Fruit fly (Drosophila melanogaster) whole organism, larva: Measurements from ENCODE around the gene CG43098.
A peak's percentile ranks its signal among the peaks of the same experiment; 100 is the strongest.

ENCODE experiments used
- noc ChIP-seq: fragments of 200-800 bp; sonication (Bioruptor generic); optimal IDR thresholded peaks from 3 replicates; lab custom pipeline; 2019; ENCODE audit warnings: missing biosample characterization, mild to moderate bottlenecking, missing genetic modification characterization, moderate library complexity

The CG43098 gene

DNA sequence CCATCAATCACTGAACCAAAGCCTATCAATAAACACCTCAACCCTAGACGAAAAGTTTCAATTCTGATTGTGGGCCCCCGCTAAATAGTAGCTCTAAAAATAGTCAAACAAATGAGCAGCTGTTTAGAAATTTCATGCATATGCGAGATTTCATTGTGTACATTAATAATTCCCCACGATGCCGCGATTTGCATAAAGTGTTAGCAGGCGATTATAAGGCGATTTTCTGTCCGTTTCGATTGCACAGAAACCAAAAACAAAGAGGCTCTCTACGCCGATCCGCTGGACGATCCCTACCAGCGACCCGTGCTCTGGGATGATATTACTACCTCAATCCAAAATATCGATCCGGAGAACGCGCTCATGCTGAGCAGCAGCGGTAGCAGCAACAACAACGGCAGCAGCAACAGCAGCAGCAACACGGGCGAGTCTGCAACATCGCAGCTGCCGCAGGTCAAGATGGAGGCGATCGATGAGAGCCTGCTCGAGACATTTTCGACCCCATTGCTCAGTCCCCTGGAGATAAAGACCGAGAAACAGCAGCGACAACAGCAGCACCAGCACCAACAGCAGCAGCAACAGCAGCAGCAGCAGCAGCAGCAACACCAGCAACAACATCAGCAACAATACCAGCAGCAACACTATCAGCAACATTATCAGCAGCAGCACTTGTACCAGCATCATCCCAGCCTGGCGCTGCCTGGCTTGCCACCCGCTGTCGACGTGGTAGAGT, 13.1 kb upstream of the CG43098 start:
- peak; percentile 6 for TF ChIP-seq noc

DNA sequence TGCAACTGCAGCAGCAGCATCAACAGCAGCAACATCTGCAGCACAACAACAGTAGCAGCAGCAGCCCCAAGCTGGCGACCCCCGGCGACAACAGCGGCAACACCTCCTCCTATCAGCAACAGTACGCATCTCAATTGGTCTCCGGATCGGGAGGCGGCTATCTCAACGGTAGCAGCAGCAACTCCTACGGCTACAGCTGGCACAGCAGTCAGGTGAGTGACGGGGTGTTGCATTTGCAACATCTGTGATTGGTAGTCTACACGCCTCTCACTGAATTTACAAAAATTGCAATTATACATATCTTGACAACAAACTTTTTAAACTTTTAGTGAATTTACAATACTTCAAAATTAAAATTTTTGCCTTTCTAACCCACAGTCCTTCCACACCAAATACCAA, 12.5 kb upstream of the CG43098 start:
- TF ChIP-seq noc: no peak

DNA sequence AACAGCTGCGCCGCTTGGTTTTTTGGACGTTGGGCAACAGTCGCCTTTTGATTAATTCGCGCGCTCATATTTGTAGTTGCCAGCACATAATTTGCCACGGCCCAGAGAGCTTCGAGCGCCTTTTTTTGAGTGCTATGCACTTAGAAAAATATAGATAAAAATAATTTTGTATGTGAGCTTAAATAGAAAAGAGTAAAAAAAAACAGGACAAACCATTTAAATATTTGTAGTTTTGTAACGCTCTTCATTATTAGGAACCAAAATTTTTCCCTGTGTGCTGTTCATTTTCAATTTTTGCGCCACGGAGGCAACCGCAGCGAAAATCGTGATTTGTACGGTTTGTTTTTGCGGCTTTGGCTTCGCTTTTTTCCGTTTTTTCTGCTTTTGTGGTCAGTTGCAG, 9.3 kb upstream of the CG43098 start:
- no peak for TF ChIP-seq noc

DNA sequence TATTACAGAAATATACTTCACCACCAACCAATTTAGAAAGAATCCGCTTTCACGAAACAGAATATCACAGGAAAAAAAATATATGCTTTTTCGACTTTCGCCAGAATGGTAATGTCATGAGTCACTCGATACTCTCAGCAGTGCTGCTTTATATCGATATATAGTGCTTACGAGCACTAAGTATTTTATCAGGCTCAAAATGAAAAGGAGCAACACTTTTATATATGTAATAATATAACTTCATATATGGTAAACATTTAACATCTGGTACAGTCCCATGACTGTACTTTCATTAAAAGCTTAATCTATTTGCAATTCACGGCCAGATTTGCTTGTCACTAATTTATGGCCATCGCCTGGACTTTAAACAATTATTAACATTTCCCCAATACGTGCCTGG, 4.2 kb upstream of the CG43098 start, which contains the start of gene CG10862:
Gene CG10862 (minus strand): TSS at position 101 of the 400 bp plus-strand sequence.
- TF ChIP-seq noc: no peak

DNA sequence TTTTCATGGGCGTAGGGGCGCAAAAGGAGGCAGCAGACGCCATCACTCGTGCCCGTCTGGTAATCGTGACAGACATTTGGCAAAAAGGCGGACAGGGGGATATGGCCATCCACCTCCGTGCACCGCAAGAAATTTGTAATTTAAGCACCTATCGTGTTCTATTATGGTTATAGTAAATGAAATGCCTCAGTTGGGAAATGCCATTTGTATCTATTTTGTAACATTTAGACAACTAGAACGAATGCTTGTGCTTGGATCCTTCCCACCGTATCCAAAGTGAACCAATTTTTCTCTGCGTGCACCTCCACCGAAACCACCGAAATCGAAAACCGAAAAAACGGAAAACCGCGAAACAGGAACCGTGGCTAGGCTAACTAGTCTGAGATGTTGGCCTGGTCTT, 2.0 kb upstream of the CG43098 start:
- no peak for TF ChIP-seq noc

DNA sequence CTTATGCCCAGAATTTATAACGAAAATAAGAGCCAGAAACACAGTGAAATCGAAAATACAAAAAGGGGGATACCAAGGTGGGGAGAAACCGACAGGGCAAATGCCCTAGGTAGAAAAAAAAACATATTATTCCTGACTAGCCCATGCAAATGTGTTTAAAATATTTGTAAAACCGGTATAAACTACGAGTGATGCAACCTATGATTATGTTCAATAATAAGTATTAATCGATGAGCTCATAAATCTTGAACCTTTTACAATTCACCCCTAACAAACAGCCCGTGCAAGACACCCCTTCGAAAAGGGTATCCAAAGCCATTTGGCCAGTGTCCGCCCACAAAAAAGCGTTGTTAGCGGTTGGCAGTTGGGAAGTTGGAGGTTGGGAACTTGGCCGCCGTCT, 971 bp upstream of the CG43098 start:
- TF ChIP-seq noc: no peak

DNA sequence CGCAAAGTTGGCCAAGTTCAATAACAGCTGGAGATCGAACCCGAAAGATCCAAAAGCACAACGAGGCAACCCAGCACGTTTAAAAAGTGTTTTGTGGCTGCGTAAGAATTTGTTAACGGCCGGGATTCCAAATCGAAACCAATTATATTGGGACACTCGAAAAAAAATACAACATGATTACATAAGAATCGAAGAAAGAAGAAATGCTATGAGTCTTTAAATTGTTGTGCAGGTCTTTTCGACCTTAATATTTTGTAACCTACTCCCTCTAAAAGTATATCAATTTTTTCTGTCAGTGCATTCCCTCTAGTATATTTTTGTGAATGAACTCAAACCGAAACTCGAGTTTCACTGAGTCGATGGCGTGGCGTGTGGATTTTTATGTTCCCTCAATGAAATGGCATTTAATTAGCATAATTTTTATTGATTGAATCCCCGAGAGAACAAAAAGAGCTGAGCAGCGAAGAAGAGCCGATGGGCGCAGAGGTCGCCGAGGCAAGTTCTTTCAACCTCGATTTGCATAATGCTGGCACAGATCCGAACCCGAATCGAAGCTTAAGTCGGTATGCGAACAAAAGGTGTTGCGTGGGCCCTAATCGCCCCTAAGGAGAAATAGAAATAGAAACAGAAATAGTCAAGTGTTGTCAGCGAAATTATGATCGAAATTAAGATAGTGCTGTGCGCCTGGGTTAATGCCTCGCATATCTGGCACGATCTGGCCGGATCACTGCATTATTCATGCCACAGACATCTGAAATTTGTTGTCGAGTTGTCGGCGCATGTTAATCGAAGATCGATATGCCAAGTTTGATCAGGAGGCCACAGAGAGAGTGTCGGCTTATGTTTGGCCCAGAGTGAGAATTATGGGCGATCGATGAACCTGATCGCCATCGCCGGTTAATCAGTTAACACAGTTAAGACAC, 6.7 kb downstream of the CG43098 start:
- TF ChIP-seq noc: no peak

DNA sequence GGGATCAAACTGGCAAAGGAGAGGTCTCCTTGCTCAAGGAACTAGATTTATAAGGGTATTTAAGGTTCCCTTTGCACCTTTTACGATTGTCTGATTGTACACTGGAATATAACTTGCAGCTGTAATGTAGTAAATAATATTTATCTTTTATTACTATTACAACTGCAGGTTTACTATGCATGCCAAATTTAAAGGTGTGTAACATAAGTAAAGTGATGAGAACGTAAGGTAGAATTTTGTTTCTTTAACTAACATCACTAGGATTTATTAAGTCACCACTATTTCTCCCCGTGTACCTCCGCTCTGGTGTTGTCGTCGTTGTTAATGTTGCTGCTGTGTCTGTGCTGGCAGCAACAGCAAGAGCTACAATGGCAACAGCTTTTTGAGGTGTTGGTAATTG, 8.7 kb downstream of the CG43098 start:
- no peak for TF ChIP-seq noc

DNA sequence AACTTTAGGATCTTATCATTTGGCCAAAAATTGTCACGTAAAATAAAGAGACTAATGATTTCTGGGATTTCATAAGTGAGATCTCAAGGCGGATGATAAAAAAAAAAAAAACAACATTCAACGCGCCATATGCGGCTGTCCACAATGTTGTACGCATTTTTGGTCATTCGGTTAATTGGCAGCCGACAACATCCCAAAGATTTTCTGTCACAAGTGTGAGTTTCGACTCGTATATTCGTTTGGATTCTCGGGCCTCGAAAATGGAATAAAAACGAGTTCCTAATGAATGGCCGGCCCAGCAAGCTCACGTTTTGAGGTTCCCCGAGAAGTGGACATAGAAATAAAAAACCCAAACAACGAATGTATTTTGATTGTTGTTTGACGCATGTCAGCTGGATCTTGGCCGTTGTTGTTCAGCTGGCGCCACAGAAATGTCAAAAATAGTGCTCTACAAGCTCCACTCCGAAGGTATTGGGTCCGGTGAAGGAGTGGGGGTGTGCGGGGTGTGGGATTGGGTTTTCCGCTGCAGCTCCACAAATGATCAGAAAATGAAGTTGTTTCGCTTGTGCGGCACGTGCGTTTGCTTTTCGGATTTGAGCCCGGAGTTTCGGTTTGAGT, 13.7 kb downstream of the CG43098 start:
- TF ChIP-seq noc: no peak

DNA sequence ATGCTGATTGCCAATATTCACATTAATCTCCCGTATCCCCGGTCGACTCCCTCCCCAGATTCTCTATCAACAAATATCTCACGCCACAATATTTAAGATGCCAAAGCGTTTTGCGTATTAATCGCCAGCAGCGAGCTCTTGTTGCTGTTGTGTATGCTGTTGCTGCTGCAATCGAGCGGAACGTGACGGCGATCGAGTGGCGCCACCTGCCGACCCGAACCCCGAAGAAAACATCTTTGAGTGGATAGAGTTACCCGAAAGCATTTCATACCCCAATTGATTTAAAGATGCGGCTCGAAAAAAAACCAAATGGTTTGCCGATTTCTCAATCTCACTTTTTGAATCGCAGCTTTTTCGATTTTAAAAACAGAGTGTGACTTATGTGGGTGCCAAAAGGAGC, 19.5 kb downstream of the CG43098 start:
- TF ChIP-seq noc: no peak

DNA sequence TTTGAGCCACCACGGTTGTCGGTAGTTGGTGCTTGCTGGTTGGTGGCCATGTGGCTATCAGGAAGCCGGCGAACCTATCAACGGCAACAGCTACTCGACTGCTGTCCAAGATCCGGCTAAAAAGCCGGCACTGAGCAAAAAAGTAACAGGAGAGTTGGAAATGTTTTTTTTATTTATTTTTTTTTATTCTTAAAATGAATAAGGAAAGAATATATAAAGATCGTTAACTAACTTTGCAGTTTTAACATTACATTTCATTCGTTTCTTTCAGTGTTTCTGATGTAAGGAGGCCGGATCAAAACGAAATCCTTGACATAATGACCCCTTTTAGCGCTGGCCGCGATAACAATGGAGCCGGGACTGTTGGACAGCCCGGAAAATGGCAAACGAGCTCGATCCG, 25.1 kb downstream of the CG43098 start:
- TF ChIP-seq noc: no peak

DNA sequence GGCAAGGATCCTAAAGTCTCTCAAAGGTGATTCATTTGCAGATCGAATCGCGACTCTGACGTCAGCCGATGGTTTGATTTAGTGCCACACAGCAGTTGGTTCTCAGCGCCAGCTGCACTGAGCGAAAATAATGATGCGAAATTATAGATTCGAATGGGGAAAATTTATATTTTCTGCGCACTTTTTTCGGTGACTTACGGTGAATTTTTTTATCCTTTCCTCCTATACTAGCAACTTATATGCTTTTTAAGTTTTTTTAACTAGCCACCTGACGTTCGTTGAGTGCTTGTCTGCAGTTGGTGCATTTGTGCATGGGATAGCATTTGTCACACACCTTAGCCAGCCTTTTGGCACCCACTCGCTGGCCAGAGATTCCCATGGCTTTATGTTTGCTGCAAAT, 27.4 kb downstream of the CG43098 start:
- TF ChIP-seq noc: no peak

DNA sequence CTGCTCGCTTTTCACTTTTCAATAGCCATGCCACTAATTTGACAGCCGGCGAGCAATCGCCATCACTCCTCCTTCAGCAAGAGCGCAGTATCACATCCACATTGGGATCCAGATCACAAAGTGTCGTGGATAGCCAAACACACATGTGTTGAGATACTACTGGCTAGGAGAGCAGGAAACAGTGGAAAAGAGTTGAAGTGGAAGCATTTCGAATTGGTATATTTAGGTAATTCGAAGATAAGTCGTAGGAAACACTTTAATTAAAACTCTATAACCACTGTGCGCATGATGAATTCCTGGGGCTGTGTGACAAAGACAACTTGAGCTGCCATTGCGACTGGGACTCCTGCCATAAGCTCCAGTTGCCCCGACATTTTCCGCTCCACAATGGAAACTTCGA, 31.2 kb downstream of the CG43098 start:
- TF ChIP-seq noc: no peak

DNA sequence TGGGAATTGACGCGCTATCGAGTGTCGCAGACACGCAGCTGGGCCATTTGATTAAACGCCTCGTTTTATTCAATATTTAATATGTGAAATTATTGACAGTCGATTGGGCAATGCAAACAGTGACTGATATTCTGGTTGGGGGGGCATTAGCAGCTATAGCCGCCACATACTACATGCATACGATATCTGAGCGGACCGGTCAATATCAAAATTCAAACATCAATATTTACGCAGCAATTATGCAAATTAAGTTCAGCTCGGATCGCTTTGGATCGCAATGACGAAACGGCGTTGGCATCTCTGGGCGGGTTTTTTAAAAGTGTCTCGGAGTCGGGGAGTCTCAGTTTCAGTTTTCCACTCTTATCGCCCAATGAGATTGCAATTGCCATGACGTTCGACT, 32.8 kb downstream of the CG43098 start:
- TF ChIP-seq noc: no peak

DNA sequence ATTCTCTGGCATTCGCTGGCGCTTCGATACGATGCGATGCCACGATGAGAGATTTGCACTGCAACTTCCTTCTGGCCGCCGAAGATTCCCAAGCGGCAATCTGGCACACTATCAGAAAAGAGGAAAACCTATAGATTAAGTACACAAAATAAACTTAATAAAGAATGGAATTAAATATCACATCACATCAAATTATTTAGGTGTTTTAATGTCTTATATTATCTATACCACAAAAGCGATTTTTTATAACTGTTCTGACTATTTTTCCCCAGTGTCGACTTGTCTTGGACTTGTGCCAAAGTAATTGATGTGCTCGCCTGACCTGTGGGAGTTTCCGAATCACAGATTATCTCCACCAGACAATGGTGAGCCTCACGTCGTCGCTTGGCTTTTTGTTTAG, 36.5 kb downstream of the CG43098 start:
- no peak for TF ChIP-seq noc

DNA sequence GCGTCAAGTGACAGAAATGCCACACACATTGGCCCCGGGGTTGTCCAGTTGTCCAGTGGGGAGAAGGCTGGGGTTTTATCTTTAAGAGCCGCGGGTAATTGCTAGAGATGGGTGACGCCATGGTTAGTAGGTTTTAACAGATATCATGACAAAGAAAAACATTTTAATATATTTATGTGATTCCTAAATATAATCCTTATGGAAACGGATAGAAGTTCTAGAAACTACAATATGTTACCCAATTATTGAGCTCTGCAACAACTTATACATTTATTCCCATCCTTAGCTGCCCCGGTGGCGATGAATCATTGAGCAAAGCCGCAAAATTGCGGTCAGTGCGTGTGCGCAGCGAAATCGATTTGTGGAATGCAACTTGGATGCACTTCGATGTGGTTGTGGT, 43.2 kb downstream of the CG43098 start:
- no peak for TF ChIP-seq noc

DNA sequence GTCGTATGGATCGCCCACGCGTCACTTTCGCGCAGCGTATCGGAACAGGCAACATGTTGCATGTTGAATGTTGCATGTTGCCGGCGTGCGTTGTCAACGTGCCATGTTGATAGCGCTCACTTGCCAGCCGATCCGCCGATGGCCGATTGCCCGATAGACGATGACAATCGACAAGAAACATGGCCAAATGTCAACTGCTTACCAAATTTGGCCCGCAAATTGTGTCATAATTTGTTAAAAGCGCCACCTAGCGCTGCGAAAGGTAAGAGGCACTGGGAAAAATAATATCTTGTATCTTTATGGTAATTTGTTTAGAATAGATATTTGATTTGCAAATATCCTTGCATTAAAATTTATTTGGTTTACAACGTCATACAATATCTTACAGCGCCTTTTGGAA, 43.6 kb downstream of the CG43098 start:
- no peak for TF ChIP-seq noc

DNA sequence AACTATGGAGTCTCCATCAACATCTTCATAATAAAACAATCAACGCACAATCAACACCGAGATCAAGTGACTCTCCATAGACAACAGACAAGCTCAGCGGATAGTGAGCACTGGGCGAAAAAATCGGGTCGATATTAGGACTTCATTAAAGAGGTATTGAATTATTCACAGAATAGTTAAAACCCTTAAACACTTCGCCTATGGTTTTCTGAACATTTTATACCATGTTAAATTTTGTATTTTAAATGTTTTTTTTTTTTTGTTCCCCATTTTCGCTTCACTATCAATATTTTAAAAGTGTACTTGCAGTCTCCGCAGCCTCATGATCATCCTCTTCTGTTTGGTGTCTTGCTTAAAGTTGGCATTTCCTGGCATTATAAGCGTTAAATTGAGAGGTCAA, 47.1 kb downstream of the CG43098 start:
- TF ChIP-seq noc: no peak
